Worm (Caenorhabditis elegans) whole organism, L3 larva: ENCODE measurements around the gene R02C2.7.

ENCODE experiments used
- egl-5 ChIP-seq: fragments of 150-350 bp; optimal IDR thresholded peaks from 2 replicates; lab custom pipeline; 2017; ENCODE audit warnings: missing biosample characterization, missing genetic modification reagents, missing genetic modification characterization, inconsistent platforms
- elt-1 ChIP-seq: fragments of 150-350 bp; optimal IDR thresholded peaks from 2 replicates; lab custom pipeline; 2014; ENCODE audit warnings: missing biosample characterization, missing genetic modification characterization
- fkh-2 ChIP-seq: fragments of 150-350 bp; optimal IDR thresholded peaks from 2 replicates; lab custom pipeline; 2014; ENCODE audit warnings: missing biosample characterization, missing genetic modification reagents, missing genetic modification characterization
- lin-15B ChIP-seq: fragments of 150-350 bp; optimal IDR thresholded peaks from 2 replicates; lab custom pipeline; 2014; ENCODE audit warnings: missing biosample characterization, missing genetic modification characterization
- nhr-237 ChIP-seq: fragments of 150-350 bp; optimal IDR thresholded peaks from 2 replicates; lab custom pipeline; 2014; ENCODE audit warnings: missing biosample characterization, missing genetic modification characterization
- nhr-76 ChIP-seq: fragments of 150-350 bp; sonication (generic microtip); optimal IDR thresholded peaks from 5 replicates; lab custom pipeline; 2014; ENCODE audit warnings: missing biosample characterization, missing genetic modification characterization
- nhr-77 ChIP-seq: fragments of 150-350 bp; optimal IDR thresholded peaks from 2 replicates; lab custom pipeline; 2014; ENCODE audit warnings: missing biosample characterization, missing genetic modification characterization
- pha-4 ChIP-seq: fragments of 150-350 bp; optimal IDR thresholded peaks from 2 replicates; lab custom pipeline; 2014; ENCODE audit warnings: missing biosample characterization, missing genetic modification reagents, missing genetic modification characterization
- tbx-2 ChIP-seq: sonication (generic microtip); optimal IDR thresholded peaks from 2 replicates; lab custom pipeline; 2016; ENCODE audit warnings: mild to moderate bottlenecking, missing genetic modification characterization, missing compliant biosample characterization
- zag-1 ChIP-seq: fragments of 150-350 bp; optimal IDR thresholded peaks from 2 replicates; lab custom pipeline; 2014; ENCODE audit warnings: missing biosample characterization, missing genetic modification characterization
- ztf-11 ChIP-seq: fragments of 150-350 bp; optimal IDR thresholded peaks from 2 replicates; lab custom pipeline; 2014; ENCODE audit warnings: missing biosample characterization, missing genetic modification characterization

The R02C2.7 gene

ce11 chrV:194760-195159, 47.7 kb downstream of the R02C2.7 start:
- TF ChIP-seq nhr-237: no peak
- no peak for TF ChIP-seq tbx-2
- TF ChIP-seq nhr-77: no peak
- no peak for TF ChIP-seq zag-1
- TF ChIP-seq fkh-2: no peak
- TF ChIP-seq pha-4 (tag; lab: Kevin White, UChicago): no peak
- TF ChIP-seq nhr-76: no peak
- no peak for TF ChIP-seq elt-1
- TF ChIP-seq ztf-11 (tag; lab: Kevin White, UChicago): no peak
- no peak for TF ChIP-seq egl-5 (tag; lab: Kevin White, UChicago)
- no peak for TF ChIP-seq lin-15B (tag; lab: Kevin White, UChicago)
